Fruit fly (Drosophila melanogaster) whole organism, embryonic: Measurements from ENCODE around the gene CstF50.

Experiments
- CG14441 ChIP-seq: fragments of 200-800 bp; sonication (Bioruptor generic); IDR thresholded peaks from 2 replicates; pipeline ENCODE4 v1.3.6; 2022; ENCODE audit warnings: missing biosample characterization, missing genetic modification characterization
- Hey ChIP-seq: fragments of 200-800 bp; sonication (Bioruptor generic); optimal IDR thresholded peaks from 3 replicates; lab custom pipeline; 2018; ENCODE audit warnings: missing biosample characterization, mild to moderate bottlenecking, missing genetic modification characterization
- Opbp ChIP-seq: fragments of 200-800 bp; sonication (Bioruptor generic); IDR thresholded peaks from 3 replicates; pipeline ENCODE4 v1.3.6; 2022; ENCODE audit warnings: missing biosample characterization, missing genetic modification characterization; ENCODE audit not compliant: partially characterized antibody
- Pdp1 ChIP-seq, 2 experiments: fragments of 200-800 bp; sonication (Bioruptor generic); optimal IDR thresholded peaks; 3 replicates each; lab custom pipeline; 2016; ENCODE audit warnings: missing biosample characterization in 2 of 2, missing genetic modification characterization in 2 of 2, mild to moderate bottlenecking in 1 of 2, moderate library complexity in 1 of 2
- al ChIP-seq: fragments of 200-800 bp; sonication (Bioruptor generic); IDR thresholded peaks from 2 replicates; pipeline ENCODE4 v1.3.6; 2022; ENCODE audit warnings: missing biosample characterization, missing genetic modification characterization
- br ChIP-seq: fragments of >200 bp; optimal IDR thresholded peaks from 2 replicates; lab custom pipeline; 2017
- nerfin-2 ChIP-seq: fragments of 200-800 bp; sonication (Bioruptor generic); IDR thresholded peaks from 2 replicates; pipeline ENCODE4 v1.3.6; 2022; ENCODE audit warnings: missing biosample characterization, missing genetic modification characterization; ENCODE audit not compliant: partially characterized antibody
- psq ChIP-seq: fragments of 200-800 bp; sonication (Bioruptor generic); optimal IDR thresholded peaks from 2 replicates; lab custom pipeline; 2017; ENCODE audit warnings: missing biosample characterization, missing genetic modification characterization
- scrt ChIP-seq: fragments of 200-800 bp; sonication (Bioruptor generic); optimal IDR thresholded peaks from 2 replicates; lab custom pipeline; 2018; ENCODE audit warnings: missing biosample characterization, mild to moderate bottlenecking, missing genetic modification characterization, moderate library complexity

DNA sequence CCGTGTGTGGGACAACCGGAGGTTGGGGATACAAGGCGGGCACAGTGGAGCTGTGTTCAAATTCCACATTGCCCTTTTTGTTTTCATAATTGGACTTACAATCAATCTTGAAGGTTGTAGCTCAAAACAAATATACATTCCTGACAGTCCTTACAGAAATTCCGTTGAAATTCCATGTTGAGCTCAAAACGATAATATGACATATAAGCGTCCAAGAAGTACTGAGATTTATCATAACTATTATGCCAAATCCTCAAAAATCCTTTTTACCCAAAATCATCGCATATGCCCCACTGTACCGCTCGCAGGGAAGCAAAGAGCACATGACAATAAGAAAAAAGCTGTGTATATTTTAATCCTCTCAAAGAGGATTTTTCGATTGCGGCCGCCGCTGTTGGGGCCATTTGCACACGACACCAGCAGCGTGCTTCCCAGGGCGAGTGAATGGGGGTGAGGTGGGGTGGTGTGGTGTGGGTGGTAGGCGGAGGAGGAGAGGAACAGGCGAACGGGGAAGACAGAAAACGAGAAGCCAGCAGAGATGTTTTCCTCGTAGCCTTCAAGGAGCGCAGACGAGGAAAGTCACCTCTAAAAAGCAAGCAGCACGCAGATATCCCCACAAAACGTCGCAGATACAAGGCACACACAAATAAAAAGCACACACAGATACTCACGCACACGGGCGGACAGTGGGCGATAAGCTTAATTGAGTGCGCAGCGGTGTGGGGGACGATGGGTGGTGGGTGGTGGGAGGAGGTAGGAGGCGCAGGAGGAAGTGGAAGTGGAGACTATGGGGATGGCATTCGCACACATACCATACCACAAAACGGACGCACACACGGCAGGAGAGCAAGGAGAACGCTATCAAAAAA lies 19.2 kb downstream of the CstF50 start:
- TF ChIP-seq nerfin-2 = no peak
- TF ChIP-seq psq (GFP tag; lab: Kevin White, UChicago) = no peak
- no peak for TF ChIP-seq br
- TF ChIP-seq al (GFP tag; lab: Robert Waterston, UW) = peak; percentile 36; the same call in 1 of the 2 replicates
- no peak for TF ChIP-seq Opbp (GFP tag; lab: Robert Waterston, UW)
- peak; percentile 13 for TF ChIP-seq scrt
- peak; percentile 40 for TF ChIP-seq Hey
- peak; percentile 51 for TF ChIP-seq CG14441
- peak; percentile 25 to 47 for TF ChIP-seq Pdp1 (GFP tag; optimal IDR thresholded peaks at IDR 0.05; lab: Kevin White, UChicago)
